Fruit fly (Drosophila melanogaster) whole organism, prepupa: Measurements from ENCODE around the gene Pdhb.

Experiments
- Blimp-1 ChIP-seq: fragments of 200-800 bp; sonication (Bioruptor generic); optimal IDR thresholded peaks from 3 replicates; lab custom pipeline; 2017; ENCODE audit warnings: missing biosample characterization, missing genetic modification characterization, mild to moderate bottlenecking, moderate library complexity, missing genetic modification reagents
- CG11294 ChIP-seq: fragments of 200-800 bp; sonication (Bioruptor generic); IDR thresholded peaks from 2 replicates; pipeline ENCODE4 v1.3.6; 2022; ENCODE audit warnings: missing biosample characterization, missing genetic modification characterization
- CG11902 ChIP-seq: fragments of 200-800 bp; sonication (Bioruptor generic); optimal IDR thresholded peaks from 3 replicates; lab custom pipeline; 2016; ENCODE audit warnings: missing biosample characterization, missing genetic modification characterization
- CG15336 ChIP-seq: fragments of 200-800 bp; sonication (Bioruptor generic); IDR thresholded peaks from 2 replicates; pipeline ENCODE4 v1.3.6; 2022; ENCODE audit warnings: missing biosample characterization, missing genetic modification characterization
- CG16779 ChIP-seq: fragments of 200-800 bp; sonication (Bioruptor generic); optimal IDR thresholded peaks from 3 replicates; lab custom pipeline; 2017; ENCODE audit warnings: missing biosample characterization, mild to moderate bottlenecking, missing genetic modification characterization
- CG3032 ChIP-seq: fragments of 200-800 bp; optimal IDR thresholded peaks from 2 replicates; lab custom pipeline; 2019; ENCODE audit warnings: missing biosample characterization, mild to moderate bottlenecking, missing genetic modification characterization, moderate library complexity
- CG31627 ChIP-seq: fragments of 200-800 bp; sonication (Bioruptor generic); optimal IDR thresholded peaks from 3 replicates; lab custom pipeline; 2016; ENCODE audit warnings: missing biosample characterization, missing genetic modification characterization
- CG32006 ChIP-seq: fragments of 200-800 bp; sonication (Bioruptor generic); optimal IDR thresholded peaks from 3 replicates; lab custom pipeline; 2017; ENCODE audit warnings: missing biosample characterization, mild to moderate bottlenecking, missing genetic modification characterization
- CG34406 ChIP-seq: fragments of 200-800 bp; sonication (Bioruptor generic); optimal IDR thresholded peaks from 3 replicates; lab custom pipeline; 2016; ENCODE audit warnings: missing biosample characterization, missing genetic modification characterization
- CG3919 ChIP-seq: fragments of 200-800 bp; sonication (Bioruptor generic); optimal IDR thresholded peaks from 3 replicates; lab custom pipeline; 2016; ENCODE audit warnings: missing biosample characterization, missing genetic modification characterization
- CG6276 ChIP-seq: fragments of 200-800 bp; sonication (Bioruptor generic); optimal IDR thresholded peaks from 2 replicates; lab custom pipeline; 2017; ENCODE audit warnings: missing biosample characterization, mild to moderate bottlenecking, missing genetic modification characterization
- CG6792 ChIP-seq: fragments of 200-800 bp; sonication (Bioruptor generic); optimal IDR thresholded peaks from 3 replicates; lab custom pipeline; 2016; ENCODE audit warnings: missing biosample characterization, missing genetic modification characterization
- CG6808 ChIP-seq: fragments of 200-800 bp; sonication (Bioruptor generic); optimal IDR thresholded peaks from 3 replicates; lab custom pipeline; 2017; ENCODE audit warnings: missing biosample characterization, missing genetic modification characterization, mild to moderate bottlenecking, moderate library complexity, missing genetic modification reagents
- CG7368 ChIP-seq: fragments of 200-800 bp; sonication (Bioruptor generic); optimal IDR thresholded peaks from 3 replicates; lab custom pipeline; 2016; ENCODE audit warnings: missing biosample characterization, missing genetic modification characterization
- CG8319 ChIP-seq: fragments of 200-800 bp; sonication (Bioruptor generic); optimal IDR thresholded peaks from 3 replicates; lab custom pipeline; 2016; ENCODE audit warnings: missing biosample characterization, missing genetic modification characterization
- CG8632 ChIP-seq: fragments of 200-800 bp; sonication (Bioruptor generic); optimal IDR thresholded peaks from 3 replicates; lab custom pipeline; 2016; ENCODE audit warnings: missing biosample characterization, missing genetic modification characterization
- CG9139 ChIP-seq: fragments of 200-800 bp; sonication (Bioruptor generic); optimal IDR thresholded peaks from 3 replicates; lab custom pipeline; 2017; ENCODE audit warnings: missing biosample characterization, mild to moderate bottlenecking, missing genetic modification characterization
- Eip75B ChIP-seq: fragments of 200-800 bp; sonication (Bioruptor generic); optimal IDR thresholded peaks from 3 replicates; lab custom pipeline; 2016; ENCODE audit warnings: missing biosample characterization, missing genetic modification characterization
- Eip78C ChIP-seq: fragments of 200-800 bp; sonication (Bioruptor generic); peaks from one replicate; lab custom pipeline; 2016; ENCODE audit warnings: missing biosample characterization, missing genetic modification characterization
- Hr38 ChIP-seq: sonication (Bioruptor generic); optimal IDR thresholded peaks from 2 replicates; lab custom pipeline; 2016; ENCODE audit warnings: missing biosample characterization, missing genetic modification characterization
- Hr39 ChIP-seq: fragments of 200-800 bp; sonication (Bioruptor generic); optimal IDR thresholded peaks from 2 replicates; lab custom pipeline; 2016; ENCODE audit warnings: missing biosample characterization, missing genetic modification characterization
- Hr4 ChIP-seq: fragments of 200-800 bp; sonication (Bioruptor generic); optimal IDR thresholded peaks from 3 replicates; lab custom pipeline; 2016; ENCODE audit warnings: missing biosample characterization, missing genetic modification characterization
- Met ChIP-seq: fragments of 200-800 bp; sonication (Bioruptor generic); optimal IDR thresholded peaks from 3 replicates; lab custom pipeline; 2016; ENCODE audit warnings: missing biosample characterization, missing genetic modification characterization
- OdsH ChIP-seq: fragments of 200-800 bp; sonication (Bioruptor generic); optimal IDR thresholded peaks from 3 replicates; lab custom pipeline; 2016; ENCODE audit warnings: missing biosample characterization, missing genetic modification characterization
- Smox ChIP-seq: fragments of 200-800 bp; sonication (Bioruptor generic); optimal IDR thresholded peaks from 3 replicates; lab custom pipeline; 2016; ENCODE audit warnings: missing biosample characterization, missing genetic modification characterization
- Sox14 ChIP-seq: fragments of 200-800 bp; sonication (Bioruptor generic); optimal IDR thresholded peaks from 3 replicates; lab custom pipeline; 2016; ENCODE audit warnings: missing biosample characterization, missing genetic modification characterization
- achi ChIP-seq: fragments of 200-800 bp; sonication (Bioruptor generic); optimal IDR thresholded peaks from 3 replicates; lab custom pipeline; 2016; ENCODE audit warnings: missing biosample characterization, missing genetic modification characterization
- acj6 ChIP-seq: fragments of 200-800 bp; sonication (Bioruptor generic); optimal IDR thresholded peaks from 3 replicates; lab custom pipeline; 2016; ENCODE audit warnings: missing biosample characterization, missing genetic modification characterization
- cyc ChIP-seq: fragments of 200-800 bp; sonication (Bioruptor generic); optimal IDR thresholded peaks from 3 replicates; lab custom pipeline; 2016; ENCODE audit warnings: missing biosample characterization, missing genetic modification characterization
- dac ChIP-seq: fragments of 200-800 bp; sonication (Bioruptor generic); optimal IDR thresholded peaks from 2 replicates; lab custom pipeline; 2017; ENCODE audit warnings: missing biosample characterization, mild to moderate bottlenecking, missing genetic modification characterization
- dsx ChIP-seq: fragments of 200-800 bp; optimal IDR thresholded peaks from 3 replicates; lab custom pipeline; 2019; ENCODE audit warnings: missing biosample characterization, mild to moderate bottlenecking, missing genetic modification characterization, moderate library complexity; ENCODE audit not compliant: poor library complexity, severe bottlenecking
- eg ChIP-seq: fragments of 200-800 bp; sonication (Bioruptor generic); IDR thresholded peaks from 3 replicates; pipeline ENCODE4 v1.3.6; 2022; ENCODE audit warnings: missing biosample characterization, missing genetic modification characterization
- esn ChIP-seq: fragments of 200-800 bp; sonication (Bioruptor generic); optimal IDR thresholded peaks from 2 replicates; lab custom pipeline; 2016; ENCODE audit warnings: missing biosample characterization, mild to moderate bottlenecking, missing genetic modification characterization, moderate library complexity
- fd59A ChIP-seq: fragments of 200-800 bp; sonication (Bioruptor generic); optimal IDR thresholded peaks from 2 replicates; lab custom pipeline; 2017; ENCODE audit warnings: missing biosample characterization, mild to moderate bottlenecking, missing genetic modification characterization, missing genetic modification reagents
- fd85E ChIP-seq: fragments of 200-800 bp; sonication (Bioruptor generic); optimal IDR thresholded peaks from 3 replicates; lab custom pipeline; 2016; ENCODE audit warnings: missing biosample characterization, missing genetic modification characterization
- fkh ChIP-seq: fragments of 200-800 bp; sonication (Bioruptor generic); optimal IDR thresholded peaks from 3 replicates; lab custom pipeline; 2017; ENCODE audit warnings: missing biosample characterization, mild to moderate bottlenecking, missing genetic modification characterization, moderate library complexity
- lz ChIP-seq: fragments of 200-800 bp; sonication (Bioruptor generic); optimal IDR thresholded peaks from 3 replicates; lab custom pipeline; 2016; ENCODE audit warnings: missing biosample characterization, missing genetic modification characterization
- net ChIP-seq: fragments of 200-800 bp; sonication (Bioruptor generic); optimal IDR thresholded peaks from 3 replicates; lab custom pipeline; 2016; ENCODE audit warnings: missing biosample characterization, missing genetic modification characterization
- salr ChIP-seq, 2 experiments: fragments of 200-800 bp; sonication (Bioruptor generic); optimal IDR thresholded peaks; 3 replicates each; lab custom pipeline; 2016 to 2018; ENCODE audit warnings: missing biosample characterization in 2 of 2, missing genetic modification characterization in 2 of 2, mild to moderate bottlenecking in 1 of 2
- spab ChIP-seq: fragments of 200-800 bp; sonication (Bioruptor generic); optimal IDR thresholded peaks from 2 replicates; lab custom pipeline; 2017; ENCODE audit warnings: missing biosample characterization, mild to moderate bottlenecking, missing genetic modification characterization, missing genetic modification reagents
- svp ChIP-seq: fragments of 200-800 bp; sonication (Bioruptor generic); peaks from one replicate; lab custom pipeline; 2016; ENCODE audit warnings: missing biosample characterization, missing genetic modification characterization
- topi ChIP-seq: fragments of 200-800 bp; sonication (Bioruptor generic); optimal IDR thresholded peaks from 3 replicates; lab custom pipeline; 2016; ENCODE audit warnings: missing biosample characterization, missing genetic modification characterization
- vri ChIP-seq: fragments of 200-800 bp; sonication (Bioruptor generic); optimal IDR thresholded peaks from 3 replicates; lab custom pipeline; 2016; ENCODE audit warnings: missing biosample characterization, mild to moderate bottlenecking, missing genetic modification characterization

Pdhb gene

dm6 chr3R:29111795-29112194 is 1.1 kb upstream of the Pdhb start:
- TF ChIP-seq CG8632 (GFP tag; lab: Kevin White, UChicago) (no peak), fkh (peak; percentile 54), Met (no peak)

DNA sequence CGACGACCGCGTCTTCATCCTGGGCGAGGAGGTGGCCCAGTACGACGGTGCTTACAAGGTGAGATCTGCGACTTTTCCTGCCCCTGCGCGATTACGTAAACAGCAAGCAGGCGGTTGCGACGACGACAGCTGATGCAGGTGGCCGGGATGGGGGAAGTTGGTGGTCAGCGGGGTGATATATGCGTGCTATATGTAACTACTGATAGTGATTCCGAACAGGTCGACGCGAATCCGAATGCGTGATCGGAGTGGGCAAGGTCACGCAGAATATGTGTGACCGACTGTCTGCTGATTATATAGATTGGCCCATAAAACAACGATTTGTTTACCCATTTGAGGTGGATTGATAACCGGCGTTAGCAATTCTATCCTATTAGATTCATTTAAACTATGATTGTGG is 521 bp downstream of the Pdhb start:
- TF ChIP-seq dac (GFP tag; lab: Kevin White, UChicago) (no peak), CG6276 (GFP tag; lab: Kevin White, UChicago) (no peak), OdsH (GFP tag; lab: Kevin White, UChicago) (no peak), vri (peak; percentile 51), CG32006 (GFP tag; lab: Kevin White, UChicago) (no peak)

dm6 chr3R:29116167-29116725 is 3.4 kb downstream of the Pdhb start, which contains the start of gene Atg14:
Atg14 (plus strand) TSS chr3R:29116391.
- TF ChIP-seq fd59A (GFP tag; lab: Kevin White, UChicago) (no peak), vri (peak; percentile 25), Hr4 (GFP tag; lab: Kevin White, UChicago) (no peak), net (GFP tag; lab: Kevin White, UChicago) (no peak), Eip78C (peak; percentile 44), CG34406 (GFP tag; lab: Kevin White, UChicago) (no peak), esn (peak; percentile 42), achi (no peak), cyc (GFP tag; lab: Kevin White, UChicago) (no peak), Sox14 (GFP tag; lab: Kevin White, UChicago) (peak; percentile 37), acj6 (GFP tag; lab: Kevin White, UChicago) (no peak), svp (no peak), CG6808 (GFP tag; lab: Kevin White, UChicago) (no peak), lz (GFP tag; lab: Kevin White, UChicago) (peak; percentile 17), topi (GFP tag; lab: Kevin White, UChicago) (peak; percentile 17), salr (GFP tag; optimal IDR thresholded peaks at IDR 0.05; lab: Kevin White, UChicago) (no peak), eg (GFP tag; lab: Robert Waterston, UW) (no peak), CG11902 (GFP tag; lab: Kevin White, UChicago) (no peak)

DNA sequence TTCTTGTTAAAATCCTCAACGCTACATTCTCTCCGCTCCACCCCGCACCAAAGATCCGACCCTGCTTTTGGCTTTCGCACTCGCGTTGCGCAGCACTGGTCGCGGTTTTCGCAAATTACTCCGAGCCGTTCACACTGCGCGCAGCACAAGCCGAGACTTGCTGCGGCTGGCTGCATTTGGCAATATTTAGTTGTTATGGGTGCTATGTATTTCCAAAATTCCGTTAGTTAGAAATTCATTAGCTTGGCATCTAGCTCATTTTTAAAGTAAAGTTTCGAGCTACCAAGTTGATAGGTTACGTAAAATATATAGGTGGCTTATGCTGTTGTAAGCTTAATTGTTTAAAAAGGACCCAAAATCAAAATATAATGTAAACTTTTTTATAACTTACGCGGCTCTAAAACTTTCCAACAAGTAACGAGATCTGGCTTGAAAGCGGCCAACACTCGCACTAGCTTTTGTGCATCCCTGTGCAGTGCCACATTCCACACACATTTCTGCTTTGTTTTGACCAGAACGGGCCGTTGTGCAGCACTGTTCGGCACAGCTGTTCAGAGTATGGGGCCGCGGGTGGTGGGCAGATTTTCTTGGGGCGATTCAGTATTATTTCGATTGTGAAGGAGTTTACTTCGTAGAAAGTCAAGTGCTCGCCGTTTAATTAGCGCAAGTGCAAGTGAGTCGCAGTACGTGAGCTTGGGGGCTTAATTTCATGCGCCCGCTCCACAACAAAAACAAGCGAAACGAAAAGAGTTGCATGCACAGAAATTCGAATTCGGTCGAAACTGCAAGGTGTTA is 10.1 kb downstream of the Pdhb start, which contains the start of the genes yem and Ctl2:
Gene yem, minus strand, starts transcription at position 63 of the 795 bp plus-strand sequence.
Gene Ctl2, plus strand, starts transcription at position 554 of the 795 bp plus-strand sequence.
- TF ChIP-seq CG8319 (GFP tag; lab: Kevin White, UChicago), result peak; percentile 49
- no peak for TF ChIP-seq fd85E (GFP tag; lab: Kevin White, UChicago)
- peak; percentile 53 for TF ChIP-seq acj6 (GFP tag; lab: Kevin White, UChicago)
- TF ChIP-seq Eip78C, result peak; percentile 84
- peak; percentile 85 for TF ChIP-seq lz (GFP tag; lab: Kevin White, UChicago)
- no peak for TF ChIP-seq CG9139 (GFP tag; lab: Kevin White, UChicago)
- peak; percentile 74 for TF ChIP-seq vri
- TF ChIP-seq CG3032 (tag; lab: Kevin White, UChicago), result peak; percentile 56
- TF ChIP-seq Blimp-1, result no peak
- TF ChIP-seq dac (GFP tag; lab: Kevin White, UChicago), result no peak
- no peak for TF ChIP-seq spab (GFP tag; lab: Kevin White, UChicago)
- no peak; the same call in none of the 2 replicates for TF ChIP-seq CG11294
- peak; percentile 6 for TF ChIP-seq dsx (GFP tag; lab: Kevin White, UChicago)
- no peak for TF ChIP-seq CG6808 (GFP tag; lab: Kevin White, UChicago)
- TF ChIP-seq Hr39 (GFP tag; lab: Kevin White, UChicago), result peak; percentile 81
- peak; percentile 82 for TF ChIP-seq CG31627
- peak; percentile 79 for TF ChIP-seq Eip75B
- TF ChIP-seq eg (GFP tag; lab: Robert Waterston, UW), result peak; percentile 39; the same call in 2 of the 3 replicates
- no peak for TF ChIP-seq fkh
- peak; percentile 62 for TF ChIP-seq CG3919
- peak; percentile 30; the same call in 1 of the 2 replicates for TF ChIP-seq CG15336 (GFP tag; lab: Robert Waterston, UW)
- TF ChIP-seq CG6276 (GFP tag; lab: Kevin White, UChicago), result no peak
- TF ChIP-seq CG16779 (tag; lab: Kevin White, UChicago), result peak; percentile 26
- peak; percentile 77 for TF ChIP-seq CG32006 (GFP tag; lab: Kevin White, UChicago)
- TF ChIP-seq CG6792, result peak; percentile 66
- TF ChIP-seq OdsH (GFP tag; lab: Kevin White, UChicago), result no peak
- TF ChIP-seq Smox (GFP tag; lab: Kevin White, UChicago), result no peak
- peak; percentile 39 for TF ChIP-seq CG7368
- TF ChIP-seq CG11902 (GFP tag; lab: Kevin White, UChicago), result peak; percentile 50
- peak; percentile 30 for TF ChIP-seq Hr38 (GFP tag; lab: Kevin White, UChicago)
